Worm (Caenorhabditis elegans): ENCODE data around the gene F46B3.16.
A peak's percentile ranks its signal among the peaks of the same experiment; 100 is the strongest.

F46B3.16 gene

ce11 chrV:20680189-20680588 lies 45.8 kb downstream of the F46B3.16 start:
- TF ChIP-seq Y105C5A.15 (GFP tag; IDR thresholded peaks at IDR 0.05) (no peak), unc-62 (GFP tag; optimal IDR thresholded peaks at IDR 0.05 in 1 of 2) (peak in 1 of 2 experiments; percentile 92), unc-62 (tag; optimal IDR thresholded peaks at IDR 0.05) (no peak), zip-11 (GFP tag; IDR thresholded peaks at IDR 0.05) (no peak), zfp-2 (tag; optimal IDR thresholded peaks at IDR 0.05) (no peak), dve-1 (tag; optimal IDR thresholded peaks at IDR 0.05; ENCODE audit: insufficient read depth) (no peak), daf-8 (GFP tag; IDR thresholded peaks at IDR 0.05) (no peak)

DNA sequence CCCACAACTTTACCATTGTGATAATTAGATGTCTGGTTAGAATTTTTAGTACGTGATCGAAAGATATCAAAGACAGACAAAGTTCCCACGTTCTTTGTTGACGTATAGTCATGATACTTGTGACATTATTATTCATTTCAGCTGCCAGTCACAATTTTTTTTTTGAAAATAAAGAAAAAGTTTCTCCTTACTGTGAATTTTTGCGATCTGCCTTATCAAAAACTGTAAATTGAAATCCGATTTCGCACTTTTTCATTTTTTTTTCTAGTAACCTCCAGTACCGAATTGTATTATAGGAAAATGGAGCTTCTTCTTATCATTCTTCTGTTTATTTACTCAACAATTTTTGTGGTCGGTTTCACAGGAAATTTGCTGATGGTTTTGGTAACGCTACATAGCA lies 46.7 kb downstream of the F46B3.16 start, which contains the start of gene srsx-35:
TSS of gene srsx-35 (plus strand) at position 301 of the 400 bp plus-strand sequence.
- TF ChIP-seq lin-15B (tag; optimal IDR thresholded peaks at IDR 0.05) (no peak), aha-1 (tag) (peak; percentile 36), F10B5.3 (tag; optimal IDR thresholded peaks at IDR 0.05) (no peak), dmd-9 (GFP tag; IDR thresholded peaks at IDR 0.05) (no peak), hif-1 (tag; optimal IDR thresholded peaks at IDR 0.05) (no peak), nhr-42 (GFP tag; IDR thresholded peaks at IDR 0.05) (no peak), unc-62 (GFP tag; optimal IDR thresholded peaks at IDR 0.05 in 1 of 2) (peak in 1 of 2 experiments; percentile 10), unc-62 (tag; optimal IDR thresholded peaks at IDR 0.05) (no peak)

DNA sequence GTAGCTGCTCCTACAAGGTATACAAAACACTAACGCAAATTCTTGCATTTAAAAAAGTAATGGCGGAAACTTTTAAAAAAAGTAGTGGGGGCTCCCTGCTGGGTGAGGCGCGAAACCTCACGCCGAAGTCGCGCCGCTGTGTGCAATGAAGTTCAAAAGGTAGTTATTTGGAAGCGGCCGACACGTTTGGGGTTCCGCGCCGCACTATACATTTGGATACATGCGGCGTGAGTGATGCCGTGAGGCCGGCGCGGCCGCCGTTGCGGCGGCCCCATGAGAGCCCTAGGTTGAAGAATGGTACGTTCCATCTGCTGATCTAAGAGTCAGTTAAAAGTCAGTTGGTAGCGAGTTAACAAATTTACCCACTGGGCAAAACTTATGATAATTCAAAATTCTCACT lies 47.4 kb downstream of the F46B3.16 start:
- no peak for TF ChIP-seq ceh-82 (tag; optimal IDR thresholded peaks at IDR 0.05)
- 0 out of 2 replicates have a peak, but pooled peaks have one; percentile 32 for TF ChIP-seq Y48G9A.11 (GFP tag; IDR thresholded peaks at IDR 0.05)
- TF ChIP-seq set-16 (GFP tag; IDR thresholded peaks at IDR 0.05): peak; percentile 63

ce11 chrV:20682309-20682708 lies 47.9 kb downstream of the F46B3.16 start:
- peak in 1 of 2 experiments; percentile 98 for TF ChIP-seq unc-62 (GFP tag; optimal IDR thresholded peaks at IDR 0.05 in 1 of 2)
- TF ChIP-seq unc-62 (tag; optimal IDR thresholded peaks at IDR 0.05): no peak
- no peak for TF ChIP-seq gei-8 (GFP tag; optimal IDR thresholded peaks at IDR 0.05)
